Worm (Caenorhabditis elegans): Measurements from ENCODE around the gene srh-279.
A peak's percentile ranks its signal among the peaks of the same experiment; 100 is the strongest.

The srh-279 gene

DNA sequence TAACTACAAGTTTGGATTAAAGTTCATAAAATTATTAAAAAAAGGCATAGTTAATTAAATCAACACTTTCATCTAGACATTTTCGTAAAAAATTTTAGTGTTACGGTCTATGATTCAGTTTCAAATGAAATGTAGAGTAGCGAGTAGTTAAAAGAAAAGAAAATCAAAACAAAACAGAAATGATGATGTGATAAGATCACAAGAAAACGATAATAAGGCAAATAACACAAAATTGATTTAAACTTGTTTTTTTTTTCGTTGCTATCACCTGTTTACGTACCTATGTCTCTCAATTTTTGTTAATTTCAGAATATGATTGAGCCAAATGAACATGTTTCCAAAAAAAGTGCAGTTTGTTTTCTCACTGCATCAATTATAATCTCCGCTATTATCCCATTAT is 37.7 kb downstream of the srh-279 start, which contains the start of the genes F21H7.2 and F21H7.12:
TSS of gene F21H7.2 (minus strand) at position 101 of the 400 bp plus-strand sequence.
TSS of gene F21H7.12 (plus strand) at position 270 of the 400 bp plus-strand sequence.
- no peak for TF ChIP-seq D1046.2 (GFP tag; IDR thresholded peaks at IDR 0.05)
- TF ChIP-seq lim-7 (GFP tag; IDR thresholded peaks at IDR 0.05): no peak
- no peak for TF ChIP-seq nhr-10 (tag; optimal IDR thresholded peaks at IDR 0.05)
- no peak for TF ChIP-seq php-3 (GFP tag; IDR thresholded peaks at IDR 0.05)
- TF ChIP-seq nhr-76 (tag; optimal IDR thresholded peaks at IDR 0.05): no peak
- no peak for TF ChIP-seq nhr-111 (GFP tag; optimal IDR thresholded peaks at IDR 0.05)
- no peak for TF ChIP-seq lin-1 (GFP tag; IDR thresholded peaks at IDR 0.05)
- no peak for TF ChIP-seq skn-1 (tag; optimal IDR thresholded peaks at IDR 0.05)
- no peak for TF ChIP-seq nhr-237 (tag; optimal IDR thresholded peaks at IDR 0.05)
- TF ChIP-seq daf-8 (GFP tag; IDR thresholded peaks at IDR 0.05): no peak
- no peak for TF ChIP-seq unc-62 (GFP tag; optimal IDR thresholded peaks at IDR 0.05 in 1 of 2)
- TF ChIP-seq unc-62 (tag; optimal IDR thresholded peaks at IDR 0.05): no peak
- no peak for TF ChIP-seq jun-1 (tag; optimal IDR thresholded peaks at IDR 0.05)
- no peak for TF ChIP-seq snpc-1.2 (GFP tag; IDR thresholded peaks at IDR 0.05)
- no peak for TF ChIP-seq hmg-1.1 (GFP tag; IDR thresholded peaks at IDR 0.05)
- no peak for TF ChIP-seq spr-3 (GFP tag; optimal IDR thresholded peaks at IDR 0.05)
- no peak for TF ChIP-seq zag-1 (tag; optimal IDR thresholded peaks at IDR 0.05)

DNA sequence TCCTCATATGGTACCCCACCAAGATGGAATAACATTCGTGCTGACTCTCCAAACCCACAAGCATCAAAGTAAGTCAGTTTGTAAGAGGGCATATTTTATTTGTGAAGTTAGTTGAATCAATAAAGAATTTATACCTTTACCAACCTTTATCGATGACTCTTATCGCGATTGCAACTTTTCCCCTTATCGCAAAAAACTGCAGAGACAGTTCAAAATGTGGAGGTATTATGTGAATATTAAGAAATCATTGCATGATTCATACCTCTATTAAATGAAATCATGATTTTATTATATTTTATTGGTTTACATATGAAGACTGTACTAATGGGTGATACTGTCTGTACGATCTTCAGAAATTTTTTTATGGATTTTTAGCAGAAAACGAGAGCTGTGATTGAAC is 40.0 kb downstream of the srh-279 start, which contains the start of gene gst-22:
TSS of gene gst-22 (minus strand) at position 103 of the 400 bp plus-strand sequence.
- TF ChIP-seq lin-15B (tag; optimal IDR thresholded peaks at IDR 0.05) (no peak), pqm-1 (tag; optimal IDR thresholded peaks at IDR 0.05) (peak; percentile 82), hlh-11 (tag; optimal IDR thresholded peaks at IDR 0.05) (peak; percentile 24), egl-27 (tag; optimal IDR thresholded peaks at IDR 0.05) (no peak), nhr-28 (tag; optimal IDR thresholded peaks at IDR 0.05) (peak; percentile 44), spr-1 (tag; optimal IDR thresholded peaks at IDR 0.05) (no peak), F10B5.3 (tag; optimal IDR thresholded peaks at IDR 0.05) (no peak), php-3 (GFP tag; IDR thresholded peaks at IDR 0.05) (peak; percentile 87), hif-1 (tag; optimal IDR thresholded peaks at IDR 0.05) (no peak), D1046.2 (GFP tag; IDR thresholded peaks at IDR 0.05) (no peak), Y105C5A.15 (GFP tag; IDR thresholded peaks at IDR 0.05) (no peak), dmd-6 (GFP tag; IDR thresholded peaks at IDR 0.05) (peak; percentile 82), lin-13 (GFP tag; optimal IDR thresholded peaks at IDR 0.05) (no peak), Y5F2A.4 (GFP tag; optimal IDR thresholded peaks at IDR 0.05) (no peak), nhr-42 (GFP tag; IDR thresholded peaks at IDR 0.05) (no peak), ztf-7 (tag; optimal IDR thresholded peaks at IDR 0.05) (no peak), aly-2 (tag; optimal IDR thresholded peaks at IDR 0.05) (no peak), lsy-2 (tag; optimal IDR thresholded peaks at IDR 0.05) (no peak), fkh-10 (GFP tag; optimal IDR thresholded peaks at IDR 0.05) (no peak), egl-43 (GFP tag; IDR thresholded peaks at IDR 0.05) (no peak), dpl-1 (GFP tag; optimal IDR thresholded peaks at IDR 0.05) (no peak), unc-62 (GFP tag; optimal IDR thresholded peaks at IDR 0.05 in 1 of 2) (no peak), unc-62 (tag; optimal IDR thresholded peaks at IDR 0.05) (no peak), tag-97 (GFP tag; IDR thresholded peaks at IDR 0.05) (no peak), lir-3 (tag; optimal IDR thresholded peaks at IDR 0.05) (no peak), lin-29 (GFP tag; IDR thresholded peaks at IDR 0.05) (no peak)

DNA sequence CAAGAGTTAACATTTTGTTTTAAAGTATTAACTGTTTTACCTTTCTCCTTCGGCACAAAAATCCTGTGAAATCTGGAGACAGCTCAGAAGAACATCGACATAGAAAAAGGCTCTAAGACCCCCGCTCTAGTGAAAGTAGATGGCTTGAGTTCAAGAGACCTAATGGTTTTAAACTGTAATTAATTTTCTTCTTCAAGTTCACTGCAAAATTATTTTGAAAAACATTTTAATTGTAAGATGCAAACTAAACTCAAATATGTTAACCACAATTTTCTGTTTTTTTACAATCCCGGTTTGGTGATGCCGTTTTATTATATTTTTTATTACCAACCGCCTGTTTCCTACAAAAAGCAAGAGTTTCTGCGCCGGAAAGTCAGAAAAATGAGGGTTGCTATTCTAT is 41.4 kb downstream of the srh-279 start, which contains the start of gene clec-233:
TSS of gene clec-233 (plus strand) at position 301 of the 400 bp plus-strand sequence.
- TF ChIP-seq pha-4 (GFP tag; IDR thresholded peaks at IDR 0.05) (no peak), pha-4 (tag; optimal IDR thresholded peaks at IDR 0.05) (no peak), Y48G9A.11 (GFP tag; IDR thresholded peaks at IDR 0.05) (no peak), zip-11 (GFP tag; IDR thresholded peaks at IDR 0.05) (no peak), egl-43 (GFP tag; IDR thresholded peaks at IDR 0.05) (no peak), fos-1 (tag; optimal IDR thresholded peaks at IDR 0.05) (no peak), hlh-30 (tag; optimal IDR thresholded peaks at IDR 0.05; ENCODE audit: insufficient read depth) (no peak), ceh-28 (tag; optimal IDR thresholded peaks at IDR 0.05) (no peak), daf-8 (GFP tag; IDR thresholded peaks at IDR 0.05) (no peak), nhr-6 (tag; optimal IDR thresholded peaks at IDR 0.05) (no peak), unc-130 (GFP tag; optimal IDR thresholded peaks at IDR 0.05) (no peak), php-3 (GFP tag; IDR thresholded peaks at IDR 0.05) (no peak), ceh-20 (GFP tag; IDR thresholded peaks at IDR 0.05) (no peak), lin-29 (GFP tag; IDR thresholded peaks at IDR 0.05) (no peak), nhr-77 (tag; optimal IDR thresholded peaks at IDR 0.05) (no peak), lir-3 (tag; optimal IDR thresholded peaks at IDR 0.05) (no peak), arid-1 (GFP tag; conservative IDR thresholded peaks at IDR 0.05) (no peak)
